Worm (Caenorhabditis elegans) whole organism, early embryonic: ENCODE measurements around the gene sumv-2.
"Not testable (repeated sequence)": the region's sequence is repeated elsewhere in the genome, so short reads cannot be mapped to it uniquely, and the experiment has no call there.

Source experiments
- B0310.2 ChIP-seq: sonication (generic microtip); optimal IDR thresholded peaks from 2 replicates; lab custom pipeline; 2016; ENCODE audit warnings: mild to moderate bottlenecking, missing genetic modification characterization, missing compliant biosample characterization
- F13C5.2 ChIP-seq: sonication (generic microtip); optimal IDR thresholded peaks from 2 replicates; lab custom pipeline; 2017; ENCODE audit warnings: mild to moderate bottlenecking, missing genetic modification characterization, inconsistent platforms, missing compliant biosample characterization
- aly-1 ChIP-seq: sonication (generic microtip); optimal IDR thresholded peaks from 2 replicates; lab custom pipeline; 2016; ENCODE audit warnings: missing genetic modification characterization, missing compliant biosample characterization
- ama-1 ChIP-seq: fragments of 150-350 bp; optimal IDR thresholded peaks from 2 replicates; lab custom pipeline; 2014
- ceh-13 ChIP-seq: fragments of 200-800 bp; sonication (Bioruptor generic); optimal IDR thresholded peaks from 2 replicates; lab custom pipeline; 2018; ENCODE audit warnings: mild to moderate bottlenecking, missing genetic modification characterization, missing compliant biosample characterization
- ceh-36 ChIP-seq: sonication (generic microtip); optimal IDR thresholded peaks from 2 replicates; lab custom pipeline; 2016; ENCODE audit warnings: missing genetic modification characterization, inconsistent platforms, missing compliant biosample characterization
- ets-7 ChIP-seq: sonication (generic microtip); optimal IDR thresholded peaks from 2 replicates; lab custom pipeline; 2016; ENCODE audit warnings: missing genotype, missing genetic modification characterization, missing compliant biosample characterization
- flt-1 ChIP-seq: fragments of 200-800 bp; sonication (Bioruptor generic); IDR thresholded peaks from 2 replicates; pipeline ENCODE4 v1.3.6; 2022; ENCODE audit warnings: missing genetic modification characterization, missing compliant biosample characterization
- hmbx-1 ChIP-seq: sonication (generic microtip); optimal IDR thresholded peaks from 2 replicates; lab custom pipeline; 2016; ENCODE audit warnings: mild to moderate bottlenecking, missing genetic modification characterization, missing compliant biosample characterization
- hmg-4 ChIP-seq: fragments of 200-800 bp; sonication (Bioruptor generic); optimal IDR thresholded peaks from 2 replicates; lab custom pipeline; 2018; ENCODE audit warnings: mild to moderate bottlenecking, missing genetic modification characterization, missing compliant biosample characterization
- hnd-1 ChIP-seq: sonication (generic microtip); optimal IDR thresholded peaks from 2 replicates; lab custom pipeline; 2016; ENCODE audit warnings: missing genetic modification characterization, missing compliant biosample characterization
- pes-1 ChIP-seq: fragments of 200-800 bp; sonication (Bioruptor generic); IDR thresholded peaks from 2 replicates; pipeline ENCODE4 v1.3.6; 2022; ENCODE audit warnings: missing genetic modification reagents, missing genetic modification characterization, missing compliant biosample characterization
- scrt-1 ChIP-seq: fragments of 200-800 bp; sonication (Bioruptor generic); IDR thresholded peaks from 2 replicates; pipeline ENCODE4 v1.3.6; 2022; ENCODE audit warnings: missing genetic modification characterization, missing compliant biosample characterization
- sea-1 ChIP-seq: fragments of 200-800 bp; sonication (Bioruptor generic); conservative IDR thresholded peaks from 2 replicates; pipeline ENCODE4 v1.3.6; 2022; ENCODE audit warnings: missing genetic modification characterization, missing compliant biosample characterization
- tbx-11 ChIP-seq: fragments of 200-800 bp; sonication (Bioruptor generic); IDR thresholded peaks from 2 replicates; pipeline ENCODE4 v1.3.6; 2022; ENCODE audit warnings: missing genetic modification characterization, missing compliant biosample characterization
- tbx-37 ChIP-seq: fragments of 200-800 bp; sonication (Bioruptor generic); conservative IDR thresholded peaks from 2 replicates; pipeline ENCODE4 v1.3.6; 2022; ENCODE audit warnings: missing genetic modification reagents, missing genetic modification characterization, missing compliant biosample characterization
- tra-4 ChIP-seq: sonication (generic microtip); optimal IDR thresholded peaks from 2 replicates; lab custom pipeline; 2017; ENCODE audit warnings: missing genetic modification characterization, missing compliant biosample characterization

sumv-2 gene

DNA sequence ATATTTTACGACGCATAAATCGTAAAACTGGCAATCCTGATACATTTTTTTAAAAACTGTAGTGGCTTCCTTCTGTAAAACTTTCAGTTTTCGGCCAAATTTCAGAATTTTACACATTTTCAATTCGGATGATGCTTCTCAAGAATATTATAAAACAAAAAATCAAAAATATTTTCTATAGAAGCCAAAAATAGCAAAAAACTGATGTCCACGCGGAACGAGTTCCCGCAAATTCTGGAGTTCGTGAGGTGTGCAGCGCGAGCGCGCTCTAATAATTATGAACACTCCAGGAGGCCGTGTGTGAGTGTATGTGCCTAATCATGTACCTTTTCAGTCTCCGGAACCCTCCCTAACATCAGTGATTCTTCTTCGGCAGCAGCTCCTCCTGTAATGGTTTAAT, at the start of gene sumv-2:
sumv-2 (plus strand) TSS at position 301 of the 400 bp plus-strand sequence.
- TF ChIP-seq ceh-13 (GFP tag; lab: Kevin White, UChicago) (no peak), tbx-37 (GFP tag; lab: Robert Waterston, UW) (no peak), flt-1 (GFP tag; lab: Robert Waterston, UW) (no peak), hmg-4 (GFP tag; lab: Kevin White, UChicago) (no peak), pes-1 (GFP tag; lab: Robert Waterston, UW) (no peak), hmbx-1 (no peak), F13C5.2 (tag; lab: Kevin White, UChicago) (no peak), B0310.2 (no peak), tra-4 (no peak), aly-1 (tag; lab: Kevin White, UChicago) (no peak), ceh-36 (tag; lab: Kevin White, UChicago) (no peak), hnd-1 (tag; lab: Kevin White, UChicago) (no peak), tbx-11 (no peak), ets-7 (no peak), sea-1 (GFP tag; lab: Robert Waterston, UW) (no peak), scrt-1 (GFP tag; lab: Robert Waterston, UW) (no peak), ama-1 (lab: Kevin White, UChicago) (no peak)

ce11 chrV:4569999-4570627, 47.2 kb upstream of the sumv-2 start, which contains the start of gene sut-2:
sut-2 (minus strand) TSS chrV:4570049.
- no peak for TF ChIP-seq ceh-36 (tag; lab: Kevin White, UChicago)
- TF ChIP-seq ama-1 (lab: Kevin White, UChicago): no peak
- no peak for TF ChIP-seq sea-1 (GFP tag; lab: Robert Waterston, UW)
- no peak for TF ChIP-seq pes-1 (GFP tag; lab: Robert Waterston, UW)
- TF ChIP-seq tbx-11: no peak
- TF ChIP-seq B0310.2: no peak
- no peak for TF ChIP-seq hmbx-1
- TF ChIP-seq aly-1 (tag; lab: Kevin White, UChicago): no peak
- TF ChIP-seq tbx-37 (GFP tag; lab: Robert Waterston, UW): no peak
- TF ChIP-seq ets-7: no peak
- TF ChIP-seq F13C5.2 (tag; lab: Kevin White, UChicago): no peak
- TF ChIP-seq ceh-13 (GFP tag; lab: Kevin White, UChicago): no peak
- TF ChIP-seq scrt-1 (GFP tag; lab: Robert Waterston, UW): no peak
- no peak for TF ChIP-seq tra-4
- no peak for TF ChIP-seq flt-1 (GFP tag; lab: Robert Waterston, UW)
- no peak for TF ChIP-seq hmg-4 (GFP tag; lab: Kevin White, UChicago)
- no peak for TF ChIP-seq hnd-1 (tag; lab: Kevin White, UChicago)

ce11 chrV:4570833-4571232, 46.5 kb upstream of the sumv-2 start, which contains the start of gene Y61A9LA.3:
Y61A9LA.3 (plus strand) TSS chrV:4571133.
- no peak for TF ChIP-seq hmg-4 (GFP tag; lab: Kevin White, UChicago)
- TF ChIP-seq ama-1 (lab: Kevin White, UChicago): no peak
- no peak for TF ChIP-seq tbx-37 (GFP tag; lab: Robert Waterston, UW)
- no peak for TF ChIP-seq ceh-36 (tag; lab: Kevin White, UChicago)
- no peak for TF ChIP-seq pes-1 (GFP tag; lab: Robert Waterston, UW)
- no peak for TF ChIP-seq flt-1 (GFP tag; lab: Robert Waterston, UW)
- no peak for TF ChIP-seq hnd-1 (tag; lab: Kevin White, UChicago)
- no peak for TF ChIP-seq hmbx-1
- TF ChIP-seq ets-7: no peak
- TF ChIP-seq aly-1 (tag; lab: Kevin White, UChicago): no peak
- TF ChIP-seq sea-1 (GFP tag; lab: Robert Waterston, UW): no peak
- no peak for TF ChIP-seq scrt-1 (GFP tag; lab: Robert Waterston, UW)

DNA sequence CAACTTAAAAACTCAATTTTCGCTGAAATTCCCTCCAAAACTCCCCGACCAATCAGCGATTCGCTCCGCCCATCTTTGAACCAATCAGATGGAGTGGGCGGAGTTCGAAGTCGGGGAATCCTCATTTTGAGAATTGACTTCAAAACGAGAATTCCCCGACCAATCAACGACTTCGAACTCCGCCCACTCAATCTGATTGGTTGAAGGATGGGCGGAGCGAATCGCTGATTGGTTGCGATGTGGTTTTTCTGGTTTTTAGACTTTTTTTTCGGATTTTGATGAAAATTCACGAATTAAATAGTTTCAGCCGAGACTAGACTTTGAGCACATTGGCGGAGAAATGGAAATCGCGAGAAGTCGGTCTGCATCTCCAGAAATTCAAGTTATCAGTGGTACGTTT, 45.4 kb upstream of the sumv-2 start:
- no peak for TF ChIP-seq hmg-4 (GFP tag; lab: Kevin White, UChicago)
- no peak for TF ChIP-seq hmbx-1
- no peak for TF ChIP-seq ama-1 (lab: Kevin White, UChicago)
- no peak for TF ChIP-seq ceh-36 (tag; lab: Kevin White, UChicago)
- TF ChIP-seq tbx-37 (GFP tag; lab: Robert Waterston, UW): no peak
- TF ChIP-seq pes-1 (GFP tag; lab: Robert Waterston, UW): no peak
- no peak for TF ChIP-seq scrt-1 (GFP tag; lab: Robert Waterston, UW)
- no peak for TF ChIP-seq ets-7
- TF ChIP-seq tbx-11: no peak
- TF ChIP-seq sea-1 (GFP tag; lab: Robert Waterston, UW): no peak

DNA sequence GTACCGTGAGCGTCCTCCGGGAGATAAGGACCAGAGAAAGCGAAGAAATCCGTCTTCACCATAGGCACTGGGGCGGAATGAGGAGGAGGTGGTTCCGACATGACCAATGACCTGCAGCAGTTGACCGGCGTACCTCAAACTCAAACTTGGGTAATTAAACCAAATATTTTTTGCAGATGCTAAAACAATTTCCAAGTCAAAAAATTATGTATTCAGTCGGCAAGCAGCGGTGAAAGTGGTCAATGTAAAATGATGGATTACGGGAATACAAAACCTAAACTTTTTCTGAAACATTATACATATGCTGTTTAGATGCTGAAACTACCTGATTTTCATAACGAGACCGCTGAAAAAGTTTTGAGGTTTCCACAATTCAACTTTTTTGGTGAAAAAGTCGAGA, 43.5 kb upstream of the sumv-2 start, which contains the start of gene hpo-39:
hpo-39 (minus strand) TSS at position 101 of the 400 bp plus-strand sequence.
- TF ChIP-seq B0310.2; pes-1 (GFP tag; lab: Robert Waterston, UW); tbx-37 (GFP tag; lab: Robert Waterston, UW): not testable (repeated sequence)

ce11 chrV:4575458-4575857, 41.9 kb upstream of the sumv-2 start:
- TF ChIP-seq ceh-36 (tag; lab: Kevin White, UChicago) (no peak), ama-1 (lab: Kevin White, UChicago) (no peak), aly-1 (tag; lab: Kevin White, UChicago) (no peak), tbx-37 (GFP tag; lab: Robert Waterston, UW) (no peak), hmbx-1 (no peak), tbx-11 (no peak), sea-1 (GFP tag; lab: Robert Waterston, UW) (no peak), flt-1 (GFP tag; lab: Robert Waterston, UW) (no peak), tra-4 (no peak), ets-7 (no peak), hnd-1 (tag; lab: Kevin White, UChicago) (no peak), scrt-1 (GFP tag; lab: Robert Waterston, UW) (no peak), ceh-13 (GFP tag; lab: Kevin White, UChicago) (no peak), F13C5.2 (tag; lab: Kevin White, UChicago) (no peak), hmg-4 (GFP tag; lab: Kevin White, UChicago) (no peak), B0310.2 (no peak), pes-1 (GFP tag; lab: Robert Waterston, UW) (no peak)

DNA sequence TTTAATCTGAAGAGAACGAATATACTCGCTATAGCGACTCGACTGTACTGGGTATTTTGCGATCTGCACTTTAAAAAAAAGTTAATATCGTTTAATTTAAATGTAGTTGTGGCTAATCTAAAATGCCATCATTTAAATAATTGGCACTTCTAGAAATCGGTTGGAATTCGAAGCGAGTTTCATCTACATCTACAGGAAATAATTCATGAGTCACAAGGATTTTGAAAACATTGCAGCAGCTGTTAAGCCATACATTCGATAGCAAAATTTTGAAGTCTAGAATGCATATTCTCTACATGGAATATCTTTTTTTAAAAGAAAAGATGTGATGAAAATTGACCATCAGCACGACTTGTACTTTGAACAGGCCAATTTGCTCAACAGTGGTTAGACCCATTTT, 36.8 kb upstream of the sumv-2 start:
- no peak for TF ChIP-seq tbx-37 (GFP tag; lab: Robert Waterston, UW)
- no peak for TF ChIP-seq ceh-13 (GFP tag; lab: Kevin White, UChicago)
- no peak for TF ChIP-seq hnd-1 (tag; lab: Kevin White, UChicago)
- no peak for TF ChIP-seq flt-1 (GFP tag; lab: Robert Waterston, UW)
- no peak for TF ChIP-seq aly-1 (tag; lab: Kevin White, UChicago)
- no peak for TF ChIP-seq F13C5.2 (tag; lab: Kevin White, UChicago)
- TF ChIP-seq ceh-36 (tag; lab: Kevin White, UChicago): no peak
- TF ChIP-seq scrt-1 (GFP tag; lab: Robert Waterston, UW): no peak
- TF ChIP-seq ama-1 (lab: Kevin White, UChicago): no peak
- no peak for TF ChIP-seq B0310.2
